Worm (Caenorhabditis elegans) whole organism, mixed stage, embryonic: ENCODE results near the gene Y17G7B.22.

ENCODE experiments used
- drap-1 ChIP-seq: fragments of 200-800 bp; sonication (Bioruptor generic); optimal IDR thresholded peaks from 3 replicates; lab custom pipeline; 2018; ENCODE audit warnings: mild to moderate bottlenecking, missing genetic modification characterization, missing compliant biosample characterization
- elt-3 ChIP-seq: fragments of 150-350 bp; optimal IDR thresholded peaks from 2 replicates; lab custom pipeline; 2014; ENCODE audit warnings: missing biosample characterization, missing genetic modification characterization
- sptf-1 ChIP-seq: sonication (generic microtip); optimal IDR thresholded peaks from 2 replicates; lab custom pipeline; 2017; ENCODE audit warnings: mild to moderate bottlenecking, missing genetic modification characterization, moderate library complexity, missing compliant biosample characterization
- unc-62 ChIP-seq: fragments of 150-350 bp; optimal IDR thresholded peaks from 2 replicates; lab custom pipeline; 2014; ENCODE audit warnings: missing biosample characterization, missing genetic modification reagents, missing genetic modification characterization

DNA sequence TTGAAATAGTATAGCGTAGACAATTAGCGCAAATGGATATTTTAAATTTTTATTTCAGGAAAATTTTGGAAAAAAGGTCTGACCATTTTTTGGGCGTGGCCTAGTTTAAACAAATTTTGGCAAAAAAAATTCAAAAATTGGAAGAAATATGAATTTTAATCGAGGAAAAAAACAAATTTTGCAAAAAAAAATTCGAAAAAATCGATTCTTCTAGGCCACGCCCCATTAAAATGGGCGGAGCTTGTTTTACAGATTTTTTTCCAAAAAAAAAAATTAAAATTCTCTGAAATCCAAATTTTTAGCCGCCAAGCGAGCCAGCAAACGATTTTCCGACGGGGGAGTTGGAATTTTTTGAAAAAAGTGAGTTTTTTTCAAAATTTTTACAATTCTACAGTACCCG is 18.5 kb upstream of the Y17G7B.22 start, which contains the start of gene nadk-2:
- TF ChIP-seq elt-3 (tag; lab: Kevin White, UChicago) = no peak
- TF ChIP-seq sptf-1 (tag; lab: Kevin White, UChicago) = no peak
- no peak for TF ChIP-seq unc-62 (GFP tag; lab: Kevin White, UChicago)
- no peak for TF ChIP-seq drap-1
